Worm (Caenorhabditis elegans) whole organism, L1 larva: ENCODE measurements around the gene F11A5.13.

Experiments
- C34B4.2 ChIP-seq: sonication (generic microtip); optimal IDR thresholded peaks from 2 replicates; lab custom pipeline; 2017; ENCODE audit warnings: mild to moderate bottlenecking, missing genetic modification characterization, missing compliant biosample characterization
- F16B12.6 ChIP-seq: fragments of 150-350 bp; optimal IDR thresholded peaks from 2 replicates; lab custom pipeline; 2014; ENCODE audit warnings: missing biosample characterization, missing genetic modification characterization
- Y116A8C.19 ChIP-seq: sonication (generic microtip); optimal IDR thresholded peaks from 2 replicates; lab custom pipeline; 2016; ENCODE audit warnings: missing compliant biosample characterization, missing genetic modification characterization, borderline replicate concordance
- alr-1 ChIP-seq: fragments of 200-800 bp; sonication (Bioruptor generic); optimal IDR thresholded peaks from 2 replicates; lab custom pipeline; 2018; ENCODE audit warnings: borderline replicate concordance, mild to moderate bottlenecking, missing genetic modification characterization, missing compliant biosample characterization
- ama-1 ChIP-seq: fragments of 150-350 bp; optimal IDR thresholded peaks from 2 replicates; lab custom pipeline; 2014
- ceh-63 ChIP-seq: fragments of 200-800 bp; sonication (Bioruptor generic); optimal IDR thresholded peaks from 2 replicates; lab custom pipeline; 2018; ENCODE audit warnings: mild to moderate bottlenecking, missing genetic modification characterization, missing compliant biosample characterization
- ceh-8 ChIP-seq: fragments of 200-800 bp; sonication (Bioruptor generic); optimal IDR thresholded peaks from 2 replicates; lab custom pipeline; 2018; ENCODE audit warnings: mild to moderate bottlenecking, missing genetic modification characterization, moderate library complexity, missing compliant biosample characterization
- ceh-82 ChIP-seq, 3 experiments: fragments of 150-350 bp in 1 of 3; sonication (generic microtip) in 2 of 3; optimal IDR thresholded peaks; 2 replicates each; lab custom pipeline; 2014 to 2017; ENCODE audit warnings: missing biosample characterization in 3 of 3, missing genetic modification characterization in 3 of 3
- ceh-90 ChIP-seq: sonication (generic microtip); optimal IDR thresholded peaks from 2 replicates; lab custom pipeline; 2016; ENCODE audit warnings: missing genetic modification characterization, missing compliant biosample characterization
- ces-1 ChIP-seq: fragments of 150-350 bp; optimal IDR thresholded peaks from 2 replicates; lab custom pipeline; 2014; ENCODE audit warnings: missing biosample characterization, missing genetic modification reagents, missing genetic modification characterization
- efl-1 ChIP-seq, 4 experiments: fragments of 150-350 bp; optimal IDR thresholded peaks in 3 of 4; peaks in 1 of 4; 1 replicate in 1 of 4; 2 replicates in 3 of 4; lab custom pipeline; 2014; ENCODE audit warnings: missing biosample characterization in 2 of 4, missing genetic modification characterization in 2 of 4, missing genetic modification reagents in 2 of 4
- fkh-4 ChIP-seq: sonication (generic microtip); optimal IDR thresholded peaks from 2 replicates; lab custom pipeline; 2016; ENCODE audit warnings: missing compliant biosample characterization, missing genetic modification characterization, borderline replicate concordance
- grh-1 ChIP-seq: fragments of 200-800 bp; sonication (Bioruptor generic); IDR thresholded peaks from 2 replicates; pipeline ENCODE4 v1.3.6; 2022; ENCODE audit warnings: missing genetic modification reagents, missing genetic modification characterization, missing compliant biosample characterization
- jun-1 ChIP-seq: fragments of 150-350 bp; optimal IDR thresholded peaks from 2 replicates; lab custom pipeline; 2014; ENCODE audit warnings: missing biosample characterization, missing genetic modification reagents, missing genetic modification characterization
- lin-13 ChIP-seq: fragments of 150-350 bp; optimal IDR thresholded peaks from 2 replicates; lab custom pipeline; 2014; ENCODE audit warnings: missing biosample characterization, missing genetic modification reagents, missing genetic modification characterization
- lin-15B ChIP-seq: fragments of 150-350 bp; sonication (generic microtip); optimal IDR thresholded peaks from 3 replicates; lab custom pipeline; 2014; ENCODE audit warnings: missing biosample characterization, missing genetic modification characterization
- lin-35 ChIP-seq, 2 experiments: fragments of 150-350 bp; optimal IDR thresholded peaks; 2 replicates each; lab custom pipeline; 2014; ENCODE audit warnings: missing biosample characterization in 2 of 2, missing genetic modification characterization in 2 of 2, missing genetic modification reagents in 2 of 2
- lin-39 ChIP-seq: fragments of 150-350 bp; optimal IDR thresholded peaks from 2 replicates; lab custom pipeline; 2014; ENCODE audit warnings: missing biosample characterization, missing genetic modification reagents, missing genetic modification characterization
- lir-3 ChIP-seq: sonication (generic microtip); optimal IDR thresholded peaks from 2 replicates; lab custom pipeline; 2016; ENCODE audit warnings: mild to moderate bottlenecking, missing genetic modification characterization, moderate library complexity, missing compliant biosample characterization; ENCODE audit not compliant: poor library complexity
- mab-9 ChIP-seq: fragments of 200-800 bp; sonication (Bioruptor generic); IDR thresholded peaks from 2 replicates; pipeline ENCODE4 v1.3.6; 2022; ENCODE audit warnings: missing genetic modification reagents, missing genetic modification characterization, missing compliant biosample characterization
- mdl-1 ChIP-seq, 2 experiments: fragments of 150-350 bp; optimal IDR thresholded peaks; 2 replicates each; lab custom pipeline; 2014 to 2017; ENCODE audit warnings: missing biosample characterization in 2 of 2, missing genetic modification characterization in 2 of 2, inconsistent platforms in 1 of 2
- mep-1 ChIP-seq: fragments of 150-350 bp; optimal IDR thresholded peaks from 2 replicates; lab custom pipeline; 2014; ENCODE audit warnings: missing biosample characterization, missing genetic modification characterization
- nhr-11 ChIP-seq: fragments of 150-350 bp; optimal IDR thresholded peaks from 2 replicates; lab custom pipeline; 2014; ENCODE audit warnings: missing biosample characterization, missing genetic modification characterization
- nhr-237 ChIP-seq: fragments of 150-350 bp; optimal IDR thresholded peaks from 2 replicates; lab custom pipeline; 2014; ENCODE audit warnings: missing biosample characterization, missing genetic modification characterization
- nhr-28 ChIP-seq: fragments of 150-350 bp; optimal IDR thresholded peaks from 2 replicates; lab custom pipeline; 2014; ENCODE audit warnings: missing biosample characterization, missing genetic modification characterization
- nhr-76 ChIP-seq: sonication (generic microtip); optimal IDR thresholded peaks from 2 replicates; lab custom pipeline; 2017; ENCODE audit warnings: missing biosample characterization, missing genetic modification characterization
- nhr-77 ChIP-seq: fragments of 150-350 bp; optimal IDR thresholded peaks from 2 replicates; lab custom pipeline; 2014; ENCODE audit warnings: missing biosample characterization, missing genetic modification characterization
- nhr-85 ChIP-seq: sonication (generic microtip); peaks from one replicate; lab custom pipeline; 2016; ENCODE audit warnings: missing genetic modification characterization, inconsistent platforms, missing compliant biosample characterization
- nhr-90 ChIP-seq: sonication (generic microtip); optimal IDR thresholded peaks from 2 replicates; lab custom pipeline; 2016; ENCODE audit warnings: mild to moderate bottlenecking, missing genetic modification characterization, missing compliant biosample characterization; ENCODE audit not compliant: poor library complexity
- pag-3 ChIP-seq: sonication (generic microtip); optimal IDR thresholded peaks from 2 replicates; lab custom pipeline; 2017; ENCODE audit warnings: missing genetic modification characterization, mild to moderate bottlenecking, missing compliant biosample characterization, antibody characterized with exemption, borderline replicate concordance; ENCODE audit not compliant: insufficient read depth
- pax-3 ChIP-seq: fragments of 200-800 bp; sonication (Bioruptor generic); optimal IDR thresholded peaks from 2 replicates; lab custom pipeline; 2018; ENCODE audit warnings: mild to moderate bottlenecking, missing genetic modification characterization, moderate library complexity, missing compliant biosample characterization
- snu-23 ChIP-seq: sonication (generic microtip); optimal IDR thresholded peaks from 2 replicates; lab custom pipeline; 2016; ENCODE audit warnings: missing genetic modification characterization, missing compliant biosample characterization
- tbx-2 ChIP-seq: sonication (generic microtip); optimal IDR thresholded peaks from 2 replicates; lab custom pipeline; 2016; ENCODE audit warnings: missing genetic modification characterization, missing compliant biosample characterization
- tlp-1 ChIP-seq: fragments of 150-350 bp; optimal IDR thresholded peaks from 2 replicates; lab custom pipeline; 2014; ENCODE audit warnings: missing biosample characterization, missing genetic modification characterization
- unc-130 ChIP-seq: fragments of 150-350 bp; optimal IDR thresholded peaks from 2 replicates; lab custom pipeline; 2017; ENCODE audit warnings: missing biosample characterization, missing genetic modification characterization, inconsistent platforms
- unc-30 ChIP-seq: sonication (generic microtip); optimal IDR thresholded peaks from 2 replicates; lab custom pipeline; 2017; ENCODE audit warnings: missing biosample characterization, missing genetic modification characterization
- unc-86 ChIP-seq: sonication (generic microtip); optimal IDR thresholded peaks from 2 replicates; lab custom pipeline; 2016; ENCODE audit warnings: missing genetic modification characterization, missing compliant biosample characterization
- vab-15 ChIP-seq: sonication (generic microtip); optimal IDR thresholded peaks from 2 replicates; lab custom pipeline; 2017; ENCODE audit warnings: missing genotype, mild to moderate bottlenecking, missing genetic modification characterization, missing compliant biosample characterization
- zip-4 ChIP-seq: fragments of 200-800 bp; sonication (Bioruptor generic); optimal IDR thresholded peaks from 2 replicates; lab custom pipeline; 2018; ENCODE audit warnings: mild to moderate bottlenecking, missing genetic modification characterization, moderate library complexity, missing compliant biosample characterization
- ztf-4 ChIP-seq: fragments of 150-350 bp; optimal IDR thresholded peaks from 2 replicates; lab custom pipeline; 2014; ENCODE audit warnings: missing biosample characterization, missing genetic modification characterization

F11A5.13 gene

ce11 chrV:16266514-16266913 lies 40.0 kb upstream of the F11A5.13 start, which contains the start of gene T13F3.4:
Gene T13F3.4 (minus strand): TSS chrV:16266614.
- TF ChIP-seq nhr-11 (no peak), nhr-77 (tag; lab: Kevin White, UChicago) (no peak), nhr-28 (no peak), mdl-1 (tag; optimal IDR thresholded peaks at IDR 0.05; lab: Kevin White, UChicago) (no peak), unc-30 (no peak), tbx-2 (no peak), vab-15 (tag; lab: Kevin White, UChicago) (no peak), lin-15B (tag; lab: Kevin White, UChicago) (no peak), snu-23 (no peak), lir-3 (tag; lab: Kevin White, UChicago) (no peak)

- TF ChIP-seq ceh-90 (tag; lab: Kevin White, UChicago) (no peak), nhr-77 (tag; lab: Kevin White, UChicago) (no peak), nhr-76 (no peak), nhr-90 (tag; lab: Kevin White, UChicago) (no peak), alr-1 (no peak), ces-1 (GFP tag; lab: Kevin White, UChicago) (no peak), jun-1 (tag; lab: Kevin White, UChicago) (no peak), C34B4.2 (no peak), ceh-82 (tag; optimal IDR thresholded peaks at IDR 0.05; lab: Kevin White, UChicago) (no peak), tbx-2 (no peak), lin-35 (GFP tag; optimal IDR thresholded peaks at IDR 0.05; lab: Kevin White, UChicago) (no peak), ceh-63 (no peak), nhr-237 (tag; lab: Kevin White, UChicago) (no peak), pax-3 (tag; lab: Kevin White, UChicago) (no peak), mep-1 (tag; lab: Kevin White, UChicago) (no peak), tlp-1 (tag; lab: Kevin White, UChicago) (no peak), ceh-8 (GFP tag; lab: Kevin White, UChicago) (no peak), pag-3 (tag; lab: Kevin White, UChicago) (no peak), unc-130 (tag; lab: Kevin White, UChicago) (no peak), Y116A8C.19 (tag; lab: Kevin White, UChicago) (no peak)
These were observed 33.2 kb upstream of the F11A5.13 start, which contains the start of gene nhr-127 for ce11 chrV:16259684-16260083. Gene nhr-127 (plus strand): TSS chrV:16259984.

DNA sequence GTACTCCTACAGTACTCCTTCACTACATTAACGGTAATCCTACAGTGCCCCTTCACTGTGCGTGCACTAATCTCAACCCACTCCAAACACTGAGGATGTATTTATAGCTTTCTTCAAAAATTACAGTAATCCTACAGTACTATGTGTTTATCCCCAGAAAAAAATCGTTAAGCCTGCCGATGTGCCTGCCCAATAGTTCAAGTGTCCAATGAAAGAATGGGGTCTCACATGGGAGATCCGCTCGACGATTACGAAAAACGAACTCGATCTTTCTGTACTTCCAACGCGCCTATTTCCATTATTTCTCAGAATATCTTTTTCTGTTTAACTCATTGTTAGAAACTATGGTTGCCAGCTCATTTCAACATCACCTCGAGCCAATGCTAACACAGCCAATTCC lies 31.7 kb upstream of the F11A5.13 start, which contains the start of gene nhr-218:
Gene nhr-218 (plus strand): TSS at position 301 of the 400 bp plus-strand sequence.
- no peak for TF ChIP-seq nhr-11

DNA sequence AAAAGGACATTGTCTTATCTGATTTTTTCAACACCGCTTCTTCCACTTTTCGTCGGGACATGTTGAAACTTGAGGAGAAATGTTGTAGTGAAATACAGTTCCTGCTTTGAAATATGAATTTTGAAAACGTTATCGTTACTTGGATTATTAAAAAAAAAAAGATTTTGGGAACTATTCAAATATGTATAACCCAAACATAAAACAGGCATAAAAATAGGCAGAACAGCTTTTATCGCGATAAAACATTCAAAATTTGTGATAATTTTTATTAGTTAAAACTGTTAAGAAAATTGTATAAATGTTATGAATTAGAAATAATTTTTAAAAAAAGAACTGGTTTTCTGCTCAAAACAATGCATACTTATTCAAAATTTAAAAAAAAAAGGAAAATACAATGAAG lies 29.9 kb upstream of the F11A5.13 start, which contains the start of gene bgnt-1.3:
Gene bgnt-1.3 (minus strand): TSS at position 101 of the 400 bp plus-strand sequence.
- no peak for TF ChIP-seq nhr-85 (tag; lab: Kevin White, UChicago)
- no peak for TF ChIP-seq lin-15B (tag; lab: Kevin White, UChicago)
- no peak for TF ChIP-seq unc-86
- TF ChIP-seq fkh-4 (tag; lab: Kevin White, UChicago): no peak

DNA sequence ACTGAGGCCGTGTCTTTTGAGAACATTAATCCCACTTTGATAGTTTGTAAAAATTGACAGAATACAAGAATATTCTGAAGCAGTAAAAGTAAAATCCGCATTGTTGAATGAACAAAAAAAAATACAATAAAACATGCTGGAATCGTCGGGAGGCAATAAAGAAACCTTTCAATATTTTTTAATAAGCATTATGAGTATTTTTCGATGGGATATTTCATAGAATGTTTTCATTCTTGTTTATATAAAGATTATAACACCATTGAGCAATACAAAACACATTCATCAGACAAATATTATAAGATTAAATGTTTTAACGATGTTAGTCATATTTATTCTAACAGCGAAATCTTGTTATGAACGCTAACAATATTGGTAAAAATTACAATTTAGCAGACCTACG lies 27.2 kb upstream of the F11A5.13 start, which contains the start of gene gcy-20:
Gene gcy-20 (minus strand): TSS at position 101 of the 400 bp plus-strand sequence.
- TF ChIP-seq nhr-77 (tag; lab: Kevin White, UChicago) (no peak), lin-39 (no peak), ceh-82 (tag; optimal IDR thresholded peaks at IDR 0.05; lab: Kevin White, UChicago) (no peak), zip-4 (GFP tag; lab: Kevin White, UChicago) (no peak), ceh-90 (tag; lab: Kevin White, UChicago) (no peak), efl-1 (optimal IDR thresholded peaks at IDR 0.05; lab: Kevin White, UChicago) (no peak), efl-1 (GFP tag; optimal IDR thresholded peaks at IDR 0.05 in 1 of 2; lab: Kevin White, UChicago) (no peak), grh-1 (GFP tag; lab: Robert Waterston, UW) (no peak), lir-3 (tag; lab: Kevin White, UChicago) (no peak), ama-1 (lab: Kevin White, UChicago) (no peak), mab-9 (GFP tag; lab: Robert Waterston, UW) (no peak), F16B12.6 (no peak), lin-35 (GFP tag; optimal IDR thresholded peaks at IDR 0.05; lab: Kevin White, UChicago) (no peak), lin-13 (GFP tag; lab: Kevin White, UChicago) (no peak), ztf-4 (tag; lab: Kevin White, UChicago) (no peak), mep-1 (tag; lab: Kevin White, UChicago) (no peak)
